Worm (Caenorhabditis elegans) whole organism, L1 larva: ENCODE measurements around the gene math-33.
A peak's percentile ranks its signal among the peaks of the same experiment; 100 is the strongest.
"Not testable (repeated sequence)": the region's sequence is repeated elsewhere in the genome, so short reads cannot be mapped to it uniquely, and the experiment has no call there.

Experiments used
- C04F5.9 ChIP-seq: sonication (generic microtip); optimal IDR thresholded peaks from 2 replicates; lab custom pipeline; 2016; ENCODE audit warnings: missing genetic modification characterization, missing compliant biosample characterization
- C16A3.4 ChIP-seq: fragments of 150-350 bp; optimal IDR thresholded peaks from 2 replicates; lab custom pipeline; 2014; ENCODE audit warnings: missing biosample characterization, missing genetic modification characterization
- F16B12.6 ChIP-seq: fragments of 150-350 bp; optimal IDR thresholded peaks from 2 replicates; lab custom pipeline; 2014; ENCODE audit warnings: missing biosample characterization, missing genetic modification characterization
- aha-1 ChIP-seq: fragments of 150-350 bp; optimal IDR thresholded peaks from 2 replicates; lab custom pipeline; 2014; ENCODE audit warnings: missing biosample characterization, missing genetic modification characterization
- ama-1 ChIP-seq: fragments of 150-350 bp; optimal IDR thresholded peaks from 2 replicates; lab custom pipeline; 2014
- blmp-1 ChIP-seq: fragments of 150-350 bp; optimal IDR thresholded peaks from 2 replicates; lab custom pipeline; 2014; ENCODE audit warnings: missing biosample characterization, missing genetic modification characterization
- ceh-8 ChIP-seq: fragments of 200-800 bp; sonication (Bioruptor generic); optimal IDR thresholded peaks from 2 replicates; lab custom pipeline; 2018; ENCODE audit warnings: mild to moderate bottlenecking, missing genetic modification characterization, moderate library complexity, missing compliant biosample characterization
- ceh-88 ChIP-seq: fragments of 200-800 bp; sonication (Bioruptor generic); IDR thresholded peaks from 2 replicates; pipeline ENCODE4 v1.3.6; 2022; ENCODE audit warnings: missing genetic modification characterization, missing compliant biosample characterization
- dpl-1 ChIP-seq, 3 experiments: fragments of 150-350 bp in 2 of 3; sonication (generic microtip) in 1 of 3; optimal IDR thresholded peaks; 2 replicates each; lab custom pipeline; 2014 to 2017; ENCODE audit warnings: missing biosample characterization in 3 of 3, missing genetic modification characterization in 3 of 3, missing genetic modification reagents in 3 of 3
- efl-1 ChIP-seq, 4 experiments: fragments of 150-350 bp; optimal IDR thresholded peaks in 3 of 4; peaks in 1 of 4; 1 replicate in 1 of 4; 2 replicates in 3 of 4; lab custom pipeline; 2014; ENCODE audit warnings: missing biosample characterization in 2 of 4, missing genetic modification characterization in 2 of 4, missing genetic modification reagents in 2 of 4
- egl-13 ChIP-seq: sonication (generic microtip); optimal IDR thresholded peaks from 2 replicates; lab custom pipeline; 2016; ENCODE audit warnings: missing genotype, missing genetic modification reagents, missing genetic modification characterization, missing compliant biosample characterization
- elt-2 ChIP-seq: sonication (generic microtip); optimal IDR thresholded peaks from 2 replicates; lab custom pipeline; 2016; ENCODE audit warnings: missing genetic modification characterization, mild to moderate bottlenecking, inconsistent platforms, missing compliant biosample characterization, missing genetic modification reagents
- elt-3 ChIP-seq, 6 experiments: fragments of 150-350 bp in 1 of 6; sonication (generic microtip); optimal IDR thresholded peaks; 2 replicates each; lab custom pipeline; 2017 to 2018; ENCODE audit warnings: missing biosample characterization in 6 of 6, missing genetic modification characterization in 6 of 6, inconsistent platforms in 1 of 6
- fkh-10 ChIP-seq: sonication (generic microtip); optimal IDR thresholded peaks from 2 replicates; lab custom pipeline; 2017; ENCODE audit warnings: missing biosample characterization, missing genetic modification reagents, missing genetic modification characterization
- fkh-4 ChIP-seq: sonication (generic microtip); optimal IDR thresholded peaks from 2 replicates; lab custom pipeline; 2016; ENCODE audit warnings: missing compliant biosample characterization, missing genetic modification characterization, borderline replicate concordance
- grh-1 ChIP-seq: fragments of 200-800 bp; sonication (Bioruptor generic); IDR thresholded peaks from 2 replicates; pipeline ENCODE4 v1.3.6; 2022; ENCODE audit warnings: missing genetic modification reagents, missing genetic modification characterization, missing compliant biosample characterization
- hlh-17 ChIP-seq: fragments of 200-800 bp; sonication (Bioruptor generic); optimal IDR thresholded peaks from 2 replicates; lab custom pipeline; 2018; ENCODE audit warnings: missing genetic modification characterization, mild to moderate bottlenecking, missing compliant biosample characterization, moderate library complexity, borderline replicate concordance
- jun-1 ChIP-seq: fragments of 150-350 bp; optimal IDR thresholded peaks from 2 replicates; lab custom pipeline; 2014; ENCODE audit warnings: missing biosample characterization, missing genetic modification reagents, missing genetic modification characterization
- lin-13 ChIP-seq: fragments of 150-350 bp; optimal IDR thresholded peaks from 2 replicates; lab custom pipeline; 2014; ENCODE audit warnings: missing biosample characterization, missing genetic modification reagents, missing genetic modification characterization
- lin-35 ChIP-seq, 2 experiments: fragments of 150-350 bp; optimal IDR thresholded peaks; 2 replicates each; lab custom pipeline; 2014; ENCODE audit warnings: missing biosample characterization in 2 of 2, missing genetic modification characterization in 2 of 2, missing genetic modification reagents in 2 of 2
- lsy-2 ChIP-seq, 2 experiments: fragments of 150-350 bp; optimal IDR thresholded peaks; 2 replicates each; lab custom pipeline; 2014; ENCODE audit warnings: missing biosample characterization in 2 of 2, missing genetic modification characterization in 2 of 2
- mef-2 ChIP-seq: fragments of 150-350 bp; optimal IDR thresholded peaks from 2 replicates; lab custom pipeline; 2014; ENCODE audit warnings: missing biosample characterization, missing genetic modification characterization
- nhr-11 ChIP-seq: fragments of 150-350 bp; optimal IDR thresholded peaks from 2 replicates; lab custom pipeline; 2014; ENCODE audit warnings: missing biosample characterization, missing genetic modification characterization
- nhr-12 ChIP-seq: sonication (generic microtip); optimal IDR thresholded peaks from 2 replicates; lab custom pipeline; 2017; ENCODE audit warnings: missing biosample characterization, missing genetic modification characterization
- nhr-28 ChIP-seq: fragments of 150-350 bp; optimal IDR thresholded peaks from 2 replicates; lab custom pipeline; 2014; ENCODE audit warnings: missing biosample characterization, missing genetic modification characterization
- nhr-47 ChIP-seq: sonication (generic microtip); optimal IDR thresholded peaks from 2 replicates; lab custom pipeline; 2016; ENCODE audit warnings: mild to moderate bottlenecking, missing genetic modification characterization, moderate library complexity, missing compliant biosample characterization
- nhr-76 ChIP-seq: sonication (generic microtip); optimal IDR thresholded peaks from 2 replicates; lab custom pipeline; 2017; ENCODE audit warnings: missing biosample characterization, missing genetic modification characterization
- nhr-84 ChIP-seq: sonication (generic microtip); optimal IDR thresholded peaks from 2 replicates; lab custom pipeline; 2017; ENCODE audit warnings: missing biosample characterization, missing genetic modification characterization
- nhr-85 ChIP-seq: sonication (generic microtip); peaks from one replicate; lab custom pipeline; 2016; ENCODE audit warnings: missing genetic modification characterization, inconsistent platforms, missing compliant biosample characterization
- nhr-90 ChIP-seq: sonication (generic microtip); optimal IDR thresholded peaks from 2 replicates; lab custom pipeline; 2016; ENCODE audit warnings: mild to moderate bottlenecking, missing genetic modification characterization, missing compliant biosample characterization; ENCODE audit not compliant: poor library complexity
- pax-3 ChIP-seq: fragments of 200-800 bp; sonication (Bioruptor generic); optimal IDR thresholded peaks from 2 replicates; lab custom pipeline; 2018; ENCODE audit warnings: mild to moderate bottlenecking, missing genetic modification characterization, moderate library complexity, missing compliant biosample characterization
- rnt-1 ChIP-seq: sonication (generic microtip); optimal IDR thresholded peaks from 2 replicates; lab custom pipeline; 2016; ENCODE audit warnings: mild to moderate bottlenecking, missing genetic modification characterization, moderate library complexity, missing compliant biosample characterization
- snpc-4 ChIP-seq: fragments of 150-350 bp; optimal IDR thresholded peaks from 2 replicates; lab custom pipeline; 2014; ENCODE audit warnings: missing biosample characterization, missing genetic modification characterization
- sox-4 ChIP-seq: sonication (generic microtip); optimal IDR thresholded peaks from 2 replicates; lab custom pipeline; 2016; ENCODE audit warnings: missing genetic modification characterization, missing compliant biosample characterization
- sup-37 ChIP-seq: fragments of 200-800 bp; sonication (Bioruptor generic); optimal IDR thresholded peaks from 2 replicates; lab custom pipeline; 2018; ENCODE audit warnings: mild to moderate bottlenecking, missing genetic modification characterization, missing compliant biosample characterization
- swsn-7 ChIP-seq: sonication (generic microtip); optimal IDR thresholded peaks from 2 replicates; lab custom pipeline; 2016; ENCODE audit warnings: missing genetic modification characterization, missing compliant biosample characterization
- tbx-2 ChIP-seq: sonication (generic microtip); optimal IDR thresholded peaks from 2 replicates; lab custom pipeline; 2016; ENCODE audit warnings: missing genetic modification characterization, missing compliant biosample characterization
- unc-130 ChIP-seq: fragments of 150-350 bp; optimal IDR thresholded peaks from 2 replicates; lab custom pipeline; 2017; ENCODE audit warnings: missing biosample characterization, missing genetic modification characterization, inconsistent platforms
- unc-30 ChIP-seq: sonication (generic microtip); optimal IDR thresholded peaks from 2 replicates; lab custom pipeline; 2017; ENCODE audit warnings: missing biosample characterization, missing genetic modification characterization
- unc-98 ChIP-seq: fragments of 200-800 bp; sonication (Bioruptor generic); IDR thresholded peaks from 2 replicates; pipeline ENCODE4 v1.3.6; 2022; ENCODE audit warnings: missing genetic modification characterization, missing compliant biosample characterization
- vab-15 ChIP-seq: sonication (generic microtip); optimal IDR thresholded peaks from 2 replicates; lab custom pipeline; 2017; ENCODE audit warnings: missing genotype, mild to moderate bottlenecking, missing genetic modification characterization, missing compliant biosample characterization
- xbp-1 ChIP-seq: sonication (generic microtip); optimal IDR thresholded peaks from 2 replicates; lab custom pipeline; 2016; ENCODE audit warnings: missing genetic modification characterization, missing compliant biosample characterization
- ztf-11 ChIP-seq, 2 experiments: sonication (generic microtip); optimal IDR thresholded peaks; 2 replicates each; lab custom pipeline; 2016 to 2017; ENCODE audit warnings: missing genetic modification characterization in 2 of 2, missing biosample characterization in 1 of 2, missing compliant biosample characterization in 1 of 2

The math-33 gene

ce11 chrV:11094698-11095097, 19.0 kb upstream of the math-33 start (continued):
- no peak for TF ChIP-seq vab-15 (tag; lab: Kevin White, UChicago)
- no peak for TF ChIP-seq nhr-84 (tag; lab: Kevin White, UChicago)

DNA sequence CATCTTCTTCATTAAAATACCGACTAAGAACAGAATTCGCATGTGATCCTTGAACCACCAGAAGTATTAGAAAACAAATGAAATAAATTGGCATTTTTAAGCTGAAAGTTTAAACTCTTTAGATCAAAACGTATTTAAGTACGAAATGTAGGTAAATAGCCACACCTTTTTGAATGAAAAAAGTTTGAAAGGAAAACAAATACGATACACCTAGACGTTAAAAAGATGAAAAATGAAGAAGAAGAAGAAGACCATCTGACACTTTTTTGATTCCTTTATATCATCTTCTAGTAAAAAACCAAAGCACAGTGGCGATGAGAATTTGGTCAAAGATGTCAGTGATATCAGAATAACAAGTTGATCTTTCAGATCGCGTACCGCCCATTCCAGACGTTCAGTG, 17.8 kb upstream of the math-33 start, which contains the start of gene Y42A5A.3:
TSS of gene Y42A5A.3 (minus strand) at position 101 of the 400 bp plus-strand sequence.
- TF ChIP-seq dpl-1 (GFP tag; optimal IDR thresholded peaks at IDR 0.05; lab: Kevin White, UChicago), result no peak
- TF ChIP-seq elt-3 (tag; optimal IDR thresholded peaks at IDR 0.05; lab: Kevin White, UChicago), result peak in 1 of 6 experiments; percentile 21
- peak; percentile 5 for TF ChIP-seq blmp-1 (tag; lab: Kevin White, UChicago)
- no peak for TF ChIP-seq aha-1 (tag; lab: Kevin White, UChicago)
- no peak for TF ChIP-seq ceh-8 (GFP tag; lab: Kevin White, UChicago)

DNA sequence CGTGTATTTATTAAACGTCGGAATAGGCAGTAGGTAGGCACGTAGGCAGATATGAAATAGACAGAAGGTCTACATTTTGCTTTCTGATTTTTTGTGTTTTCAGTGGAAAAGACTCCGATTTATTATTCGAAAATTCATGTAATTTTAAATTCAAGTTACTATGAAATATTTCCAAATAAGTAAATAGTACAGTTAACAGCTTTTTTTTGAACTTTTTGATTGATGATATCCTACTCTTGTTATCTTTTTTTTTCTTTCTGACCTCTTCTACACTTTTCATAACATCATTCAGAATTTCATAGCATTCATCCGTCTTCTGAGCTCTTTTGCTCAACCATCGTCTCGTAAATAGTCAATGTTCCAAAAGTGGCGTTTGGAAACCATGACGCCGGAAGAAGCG, 15.1 kb upstream of the math-33 start, which contains the start of gene cdkl-1:
TSS of gene cdkl-1 (plus strand) at position 301 of the 400 bp plus-strand sequence.
- no peak for TF ChIP-seq nhr-47 (tag; lab: Kevin White, UChicago)
- no peak for TF ChIP-seq elt-3 (tag; optimal IDR thresholded peaks at IDR 0.05; lab: Kevin White, UChicago)
- TF ChIP-seq nhr-90 (tag; lab: Kevin White, UChicago), result no peak
- no peak for TF ChIP-seq jun-1
- no peak for TF ChIP-seq nhr-76 (tag; lab: Kevin White, UChicago)
- no peak for TF ChIP-seq nhr-85 (tag; lab: Kevin White, UChicago)
- no peak for TF ChIP-seq ztf-11 (tag; optimal IDR thresholded peaks at IDR 0.05; lab: Kevin White, UChicago)
- no peak for TF ChIP-seq mef-2
- no peak for TF ChIP-seq F16B12.6 (tag; lab: Kevin White, UChicago)
- TF ChIP-seq nhr-12 (tag; lab: Kevin White, UChicago), result no peak
- no peak for TF ChIP-seq grh-1 (GFP tag; lab: Robert Waterston, UW)
- TF ChIP-seq, all 84 proteins: peak for 0

ce11 chrV:11104408-11104807, 9.3 kb upstream of the math-33 start:
- TF ChIP-seq ama-1, result no peak
- TF ChIP-seq nhr-12 (tag; lab: Kevin White, UChicago), result no peak
- no peak for TF ChIP-seq lsy-2 (tag; optimal IDR thresholded peaks at IDR 0.05; lab: Kevin White, UChicago)
- no peak for TF ChIP-seq nhr-11 (tag; lab: Kevin White, UChicago)
- no peak for TF ChIP-seq sox-4
- TF ChIP-seq ceh-88 (GFP tag; lab: Robert Waterston, UW), result no peak
- no peak for TF ChIP-seq snpc-4
- no peak for TF ChIP-seq fkh-4
- TF ChIP-seq sup-37 (GFP tag; lab: Kevin White, UChicago), result no peak
- TF ChIP-seq F16B12.6 (tag; lab: Kevin White, UChicago), result no peak
- no peak for TF ChIP-seq lin-35 (GFP tag; optimal IDR thresholded peaks at IDR 0.05; lab: Kevin White, UChicago)
- no peak for TF ChIP-seq rnt-1 (tag; lab: Kevin White, UChicago)
- TF ChIP-seq pax-3 (tag; lab: Kevin White, UChicago), result no peak
- TF ChIP-seq hlh-17 (GFP tag; lab: Kevin White, UChicago), result no peak
- no peak for TF ChIP-seq unc-98 (GFP tag; lab: Robert Waterston, UW)

ce11 chrV:11109647-11110046, 4.1 kb upstream of the math-33 start, which contains the start of gene Y42A5A.5:
Gene Y42A5A.5 (minus strand): TSS chrV:11109747.
- not testable (repeated sequence) for TF ChIP-seq xbp-1; sup-37 (GFP tag; lab: Kevin White, UChicago); C04F5.9 (tag; lab: Kevin White, UChicago)

- TF ChIP-seq egl-13 (peak; percentile 53), tbx-2 (tag; lab: Kevin White, UChicago) (peak; percentile 49), unc-30 (tag; lab: Kevin White, UChicago) (no peak), fkh-10 (GFP tag; lab: Kevin White, UChicago) (no peak), unc-130 (tag; lab: Kevin White, UChicago) (peak; percentile 68), elt-2 (tag; lab: Kevin White, UChicago) (peak; percentile 54), grh-1 (GFP tag; lab: Robert Waterston, UW) (peak; percentile 51; the same call in 1 of the 2 replicates), nhr-28 (tag; lab: Kevin White, UChicago) (no peak), swsn-7 (tag; lab: Kevin White, UChicago) (peak; percentile 66), nhr-47 (tag; lab: Kevin White, UChicago) (peak; percentile 62), blmp-1 (tag; lab: Kevin White, UChicago) (no peak), efl-1 (optimal IDR thresholded peaks at IDR 0.05; lab: Kevin White, UChicago) (peak; percentile 54 to 65), efl-1 (GFP tag; optimal IDR thresholded peaks at IDR 0.05 in 1 of 2; lab: Kevin White, UChicago) (peak; percentile 52 to 95), lin-13 (GFP tag; lab: Kevin White, UChicago) (no peak), C16A3.4 (peak; percentile 67)
Observed at ce11 chrV:11113041-11113574, 599 bp upstream of the math-33 start, which contains the start of gene erfa-3. Gene erfa-3 (minus strand): TSS chrV:11113091.
